Worm (Caenorhabditis elegans) whole organism, L2 larva: ENCODE measurements around the gene Y41D4B.24.

Source experiments
- R02D3.7 ChIP-seq: fragments of 150-350 bp; optimal IDR thresholded peaks from 2 replicates; lab custom pipeline; 2014; ENCODE audit warnings: missing biosample characterization, missing genetic modification characterization
- ama-1 ChIP-seq: fragments of 150-350 bp; optimal IDR thresholded peaks from 2 replicates; lab custom pipeline; 2018; ENCODE audit warnings: inconsistent platforms
- ceh-16 ChIP-seq: fragments of 150-350 bp; optimal IDR thresholded peaks from 2 replicates; lab custom pipeline; 2014; ENCODE audit warnings: missing biosample characterization, missing genetic modification characterization
- ceh-82 ChIP-seq: fragments of 150-350 bp; optimal IDR thresholded peaks from 2 replicates; lab custom pipeline; 2014; ENCODE audit warnings: missing biosample characterization, missing genetic modification characterization
- fos-1 ChIP-seq: fragments of 150-350 bp; optimal IDR thresholded peaks from 2 replicates; lab custom pipeline; 2014; ENCODE audit warnings: missing biosample characterization, missing genetic modification characterization
- mdl-1 ChIP-seq, 2 experiments: fragments of 150-350 bp in 1 of 2; sonication (generic microtip) in 1 of 2; optimal IDR thresholded peaks; 2 replicates each; lab custom pipeline; 2017; ENCODE audit warnings: missing biosample characterization in 2 of 2, missing genetic modification characterization in 2 of 2
- nhr-11 ChIP-seq: fragments of 150-350 bp; optimal IDR thresholded peaks from 2 replicates; lab custom pipeline; 2014; ENCODE audit warnings: missing biosample characterization, missing genetic modification characterization
- nhr-237 ChIP-seq: fragments of 150-350 bp; optimal IDR thresholded peaks from 2 replicates; lab custom pipeline; 2014; ENCODE audit warnings: missing biosample characterization, missing genetic modification characterization
- nhr-25 ChIP-seq: fragments of 150-350 bp; sonication (generic microtip); optimal IDR thresholded peaks from 3 replicates; lab custom pipeline; 2014; ENCODE audit warnings: missing biosample characterization, missing genetic modification characterization
- sma-3 ChIP-seq: sonication (generic microtip); optimal IDR thresholded peaks from 2 replicates; lab custom pipeline; 2016; ENCODE audit warnings: missing genetic modification reagents, missing genetic modification characterization, missing compliant biosample characterization
- snpc-4 ChIP-seq: fragments of 150-350 bp; optimal IDR thresholded peaks from 2 replicates; lab custom pipeline; 2014; ENCODE audit warnings: missing biosample characterization, missing genetic modification characterization
- unc-62 ChIP-seq: fragments of 150-350 bp; optimal IDR thresholded peaks from 2 replicates; lab custom pipeline; 2014; ENCODE audit warnings: missing biosample characterization, missing genetic modification reagents, missing genetic modification characterization
- ztf-11 ChIP-seq: sonication (generic microtip); optimal IDR thresholded peaks from 2 replicates; lab custom pipeline; 2017; ENCODE audit warnings: missing biosample characterization, missing genetic modification characterization

DNA sequence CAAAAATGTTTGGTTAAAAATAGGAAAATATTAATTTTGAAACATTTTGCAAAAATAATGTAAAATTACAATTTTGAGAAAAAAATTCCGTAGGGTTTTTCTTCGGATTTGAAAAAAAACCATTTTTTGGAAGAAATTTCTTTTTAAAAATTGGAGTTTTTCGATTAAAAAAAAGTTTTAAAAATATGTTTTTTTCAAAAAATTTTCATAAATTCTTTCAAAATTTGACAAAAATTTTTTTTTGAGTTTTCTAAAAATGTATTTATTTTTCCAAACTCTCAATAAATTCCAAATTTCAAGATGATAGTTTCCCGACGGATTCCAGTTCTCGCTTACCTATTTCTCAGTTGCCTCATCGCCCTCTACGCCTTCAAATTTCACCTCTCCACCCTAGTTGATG is 17.6 kb upstream of the Y41D4B.24 start, which contains the start of gene bus-2:
- no peak for TF ChIP-seq mdl-1 (tag; optimal IDR thresholded peaks at IDR 0.05; lab: Kevin White, UChicago)
- TF ChIP-seq nhr-25, result no peak
- TF ChIP-seq snpc-4 (tag; lab: Kevin White, UChicago), result no peak
- no peak for TF ChIP-seq ama-1 (lab: Kevin White, UChicago)
- TF ChIP-seq nhr-11 (tag; lab: Kevin White, UChicago), result no peak
- no peak for TF ChIP-seq ceh-82 (tag; lab: Kevin White, UChicago)
- no peak for TF ChIP-seq ztf-11
- TF ChIP-seq fos-1, result no peak
- no peak for TF ChIP-seq unc-62 (GFP tag; lab: Kevin White, UChicago)
- TF ChIP-seq sma-3, result no peak
- TF ChIP-seq nhr-237 (tag; lab: Kevin White, UChicago), result no peak
- TF ChIP-seq R02D3.7 (tag; lab: Kevin White, UChicago), result no peak
- no peak for TF ChIP-seq ceh-16 (tag; lab: Kevin White, UChicago)
